Worm (Caenorhabditis elegans) whole organism, L1 larva: ENCODE results near the gene gphr-1.

Experiments used
- alr-1 ChIP-seq: fragments of 200-800 bp; sonication (Bioruptor generic); optimal IDR thresholded peaks from 2 replicates; lab custom pipeline; 2018; ENCODE audit warnings: borderline replicate concordance, mild to moderate bottlenecking, missing genetic modification characterization, missing compliant biosample characterization
- ceh-63 ChIP-seq: fragments of 200-800 bp; sonication (Bioruptor generic); optimal IDR thresholded peaks from 2 replicates; lab custom pipeline; 2018; ENCODE audit warnings: mild to moderate bottlenecking, missing genetic modification characterization, missing compliant biosample characterization
- ceh-90 ChIP-seq: sonication (generic microtip); optimal IDR thresholded peaks from 2 replicates; lab custom pipeline; 2016; ENCODE audit warnings: missing genetic modification characterization, missing compliant biosample characterization
- efl-1 ChIP-seq, 4 experiments: fragments of 150-350 bp; optimal IDR thresholded peaks in 3 of 4; peaks in 1 of 4; 1 replicate in 1 of 4; 2 replicates in 3 of 4; lab custom pipeline; 2014; ENCODE audit warnings: missing biosample characterization in 2 of 4, missing genetic modification characterization in 2 of 4, missing genetic modification reagents in 2 of 4
- efl-3 ChIP-seq: fragments of 200-800 bp; sonication (Bioruptor generic); optimal IDR thresholded peaks from 2 replicates; lab custom pipeline; 2018; ENCODE audit warnings: mild to moderate bottlenecking, missing genetic modification characterization, missing compliant biosample characterization
- egl-13 ChIP-seq: sonication (generic microtip); optimal IDR thresholded peaks from 2 replicates; lab custom pipeline; 2016; ENCODE audit warnings: missing genotype, missing genetic modification reagents, missing genetic modification characterization, missing compliant biosample characterization
- elt-2 ChIP-seq: sonication (generic microtip); optimal IDR thresholded peaks from 2 replicates; lab custom pipeline; 2016; ENCODE audit warnings: missing genetic modification characterization, mild to moderate bottlenecking, inconsistent platforms, missing compliant biosample characterization, missing genetic modification reagents
- elt-3 ChIP-seq, 6 experiments: fragments of 150-350 bp in 1 of 6; sonication (generic microtip); optimal IDR thresholded peaks; 2 replicates each; lab custom pipeline; 2017 to 2018; ENCODE audit warnings: missing biosample characterization in 6 of 6, missing genetic modification characterization in 6 of 6, inconsistent platforms in 1 of 6
- fkh-8 ChIP-seq: sonication (generic microtip); optimal IDR thresholded peaks from 2 replicates; lab custom pipeline; 2016; ENCODE audit warnings: mild to moderate bottlenecking, missing genetic modification characterization, missing compliant biosample characterization
- fos-1 ChIP-seq: fragments of 150-350 bp; optimal IDR thresholded peaks from 2 replicates; lab custom pipeline; 2014; ENCODE audit warnings: missing biosample characterization, missing genetic modification characterization
- grh-1 ChIP-seq: fragments of 200-800 bp; sonication (Bioruptor generic); IDR thresholded peaks from 2 replicates; pipeline ENCODE4 v1.3.6; 2022; ENCODE audit warnings: missing genetic modification reagents, missing genetic modification characterization, missing compliant biosample characterization
- hlh-4 ChIP-seq: sonication (generic microtip); optimal IDR thresholded peaks from 2 replicates; lab custom pipeline; 2016; ENCODE audit warnings: mild to moderate bottlenecking, missing genetic modification characterization, missing compliant biosample characterization
- jun-1 ChIP-seq: fragments of 150-350 bp; optimal IDR thresholded peaks from 2 replicates; lab custom pipeline; 2014; ENCODE audit warnings: missing biosample characterization, missing genetic modification reagents, missing genetic modification characterization
- lin-13 ChIP-seq: fragments of 150-350 bp; optimal IDR thresholded peaks from 2 replicates; lab custom pipeline; 2014; ENCODE audit warnings: missing biosample characterization, missing genetic modification reagents, missing genetic modification characterization
- lin-39 ChIP-seq: fragments of 150-350 bp; optimal IDR thresholded peaks from 2 replicates; lab custom pipeline; 2014; ENCODE audit warnings: missing biosample characterization, missing genetic modification reagents, missing genetic modification characterization
- mdl-1 ChIP-seq, 2 experiments: fragments of 150-350 bp; optimal IDR thresholded peaks; 2 replicates each; lab custom pipeline; 2014 to 2017; ENCODE audit warnings: missing biosample characterization in 2 of 2, missing genetic modification characterization in 2 of 2, inconsistent platforms in 1 of 2
- mef-2 ChIP-seq: fragments of 150-350 bp; optimal IDR thresholded peaks from 2 replicates; lab custom pipeline; 2014; ENCODE audit warnings: missing biosample characterization, missing genetic modification characterization
- nhr-11 ChIP-seq: fragments of 150-350 bp; optimal IDR thresholded peaks from 2 replicates; lab custom pipeline; 2014; ENCODE audit warnings: missing biosample characterization, missing genetic modification characterization
- pax-3 ChIP-seq: fragments of 200-800 bp; sonication (Bioruptor generic); optimal IDR thresholded peaks from 2 replicates; lab custom pipeline; 2018; ENCODE audit warnings: mild to moderate bottlenecking, missing genetic modification characterization, moderate library complexity, missing compliant biosample characterization
- pqm-1 ChIP-seq: sonication (generic microtip); optimal IDR thresholded peaks from 3 replicates; lab custom pipeline; 2017; ENCODE audit warnings: missing biosample characterization, missing genetic modification characterization
- rnt-1 ChIP-seq: sonication (generic microtip); optimal IDR thresholded peaks from 2 replicates; lab custom pipeline; 2016; ENCODE audit warnings: mild to moderate bottlenecking, missing genetic modification characterization, moderate library complexity, missing compliant biosample characterization
- skn-1 ChIP-seq: fragments of 150-350 bp; optimal IDR thresholded peaks from 2 replicates; lab custom pipeline; 2014; ENCODE audit warnings: missing biosample characterization, missing genetic modification characterization
- snpc-4 ChIP-seq: fragments of 150-350 bp; optimal IDR thresholded peaks from 2 replicates; lab custom pipeline; 2014; ENCODE audit warnings: missing biosample characterization, missing genetic modification characterization
- snu-23 ChIP-seq: sonication (generic microtip); optimal IDR thresholded peaks from 2 replicates; lab custom pipeline; 2016; ENCODE audit warnings: missing genetic modification characterization, missing compliant biosample characterization
- tbx-2 ChIP-seq: sonication (generic microtip); optimal IDR thresholded peaks from 2 replicates; lab custom pipeline; 2016; ENCODE audit warnings: missing genetic modification characterization, missing compliant biosample characterization
- tlp-1 ChIP-seq: fragments of 150-350 bp; optimal IDR thresholded peaks from 2 replicates; lab custom pipeline; 2014; ENCODE audit warnings: missing biosample characterization, missing genetic modification characterization
- unc-130 ChIP-seq: fragments of 150-350 bp; optimal IDR thresholded peaks from 2 replicates; lab custom pipeline; 2017; ENCODE audit warnings: missing biosample characterization, missing genetic modification characterization, inconsistent platforms
- unc-98 ChIP-seq: fragments of 200-800 bp; sonication (Bioruptor generic); IDR thresholded peaks from 2 replicates; pipeline ENCODE4 v1.3.6; 2022; ENCODE audit warnings: missing genetic modification characterization, missing compliant biosample characterization
- xbp-1 ChIP-seq: sonication (generic microtip); optimal IDR thresholded peaks from 2 replicates; lab custom pipeline; 2016; ENCODE audit warnings: missing genetic modification characterization, missing compliant biosample characterization
- zip-4 ChIP-seq: fragments of 200-800 bp; sonication (Bioruptor generic); optimal IDR thresholded peaks from 2 replicates; lab custom pipeline; 2018; ENCODE audit warnings: mild to moderate bottlenecking, missing genetic modification characterization, moderate library complexity, missing compliant biosample characterization
- ztf-11 ChIP-seq, 2 experiments: sonication (generic microtip); optimal IDR thresholded peaks; 2 replicates each; lab custom pipeline; 2016 to 2017; ENCODE audit warnings: missing genetic modification characterization in 2 of 2, missing biosample characterization in 1 of 2, missing compliant biosample characterization in 1 of 2

Gene gphr-1

ce11 chrIII:12198135-12198534 is 20.7 kb upstream of the gphr-1 start:
- TF ChIP-seq efl-1 (optimal IDR thresholded peaks at IDR 0.05; lab: Kevin White, UChicago) (no peak), efl-1 (GFP tag; optimal IDR thresholded peaks at IDR 0.05 in 1 of 2; lab: Kevin White, UChicago) (peak in 1 of 2 experiments; percentile 92), ceh-90 (tag; lab: Kevin White, UChicago) (no peak), ceh-63 (GFP tag; lab: Kevin White, UChicago) (no peak)

ce11 chrIII:12202437-12202836 is 16.4 kb upstream of the gphr-1 start, which contains the start of gene osm-12:
Gene osm-12 (minus strand): TSS chrIII:12202537.
- peak; percentile 3 for TF ChIP-seq fkh-8 (tag; lab: Kevin White, UChicago)
- no peak for TF ChIP-seq snu-23 (GFP tag; lab: Kevin White, UChicago)

- TF ChIP-seq unc-130 (tag; lab: Kevin White, UChicago), result no peak
- TF ChIP-seq elt-3 (tag; optimal IDR thresholded peaks at IDR 0.05; lab: Kevin White, UChicago), result no peak
- no peak for TF ChIP-seq ztf-11 (tag; optimal IDR thresholded peaks at IDR 0.05; lab: Kevin White, UChicago)
- TF ChIP-seq jun-1 (tag; lab: Kevin White, UChicago), result no peak
- no peak for TF ChIP-seq mef-2 (tag; lab: Kevin White, UChicago)
- no peak for TF ChIP-seq lin-13 (GFP tag; lab: Kevin White, UChicago)
Measured at ce11 chrIII:12205271-12205670, 13.6 kb upstream of the gphr-1 start.

ce11 chrIII:12207574-12207973 is 11.3 kb upstream of the gphr-1 start:
- TF ChIP-seq pax-3 (no peak), elt-2 (tag; lab: Kevin White, UChicago) (no peak), mef-2 (tag; lab: Kevin White, UChicago) (no peak), zip-4 (GFP tag; lab: Kevin White, UChicago) (no peak), mdl-1 (tag; optimal IDR thresholded peaks at IDR 0.05; lab: Kevin White, UChicago) (no peak)

ce11 chrIII:12215596-12215995 is 3.3 kb upstream of the gphr-1 start, which contains the start of gene Y75B8A.13:
Gene Y75B8A.13 (minus strand): TSS chrIII:12215696.
- TF ChIP-seq mef-2 (tag; lab: Kevin White, UChicago) (no peak), unc-98 (GFP tag; lab: Robert Waterston, UW) (no peak), elt-2 (tag; lab: Kevin White, UChicago) (no peak), tbx-2 (tag; lab: Kevin White, UChicago) (no peak), efl-3 (GFP tag; lab: Kevin White, UChicago) (no peak), skn-1 (tag; lab: Kevin White, UChicago) (no peak), nhr-11 (tag; lab: Kevin White, UChicago) (no peak), hlh-4 (no peak), xbp-1 (tag; lab: Kevin White, UChicago) (no peak), fos-1 (tag; lab: Kevin White, UChicago) (no peak), grh-1 (GFP tag; lab: Robert Waterston, UW) (no peak), tlp-1 (tag; lab: Kevin White, UChicago) (no peak)

- TF ChIP-seq alr-1 (tag; lab: Kevin White, UChicago) (no peak), pqm-1 (tag; lab: Kevin White, UChicago) (no peak), efl-1 (optimal IDR thresholded peaks at IDR 0.05; lab: Kevin White, UChicago) (no peak), efl-1 (GFP tag; optimal IDR thresholded peaks at IDR 0.05 in 1 of 2; lab: Kevin White, UChicago) (peak in 1 of 2 experiments; percentile 53), snpc-4 (no peak), egl-13 (tag; lab: Kevin White, UChicago) (no peak), lin-39 (tag; lab: Kevin White, UChicago) (no peak), rnt-1 (tag; lab: Kevin White, UChicago) (no peak)
- TF ChIP-seq, all 84 proteins: peak for 1
Measured at ce11 chrIII:12218078-12218477, 769 bp upstream of the gphr-1 start.
